Worm (Caenorhabditis elegans) whole organism, L2 larva: ENCODE data around the gene ZK836.3.

ENCODE experiments used
- blmp-1 ChIP-seq: sonication (generic microtip); optimal IDR thresholded peaks from 2 replicates; lab custom pipeline; 2017; ENCODE audit warnings: missing genetic modification characterization, mild to moderate bottlenecking, missing compliant biosample characterization, antibody characterized with exemption, moderate library complexity; ENCODE audit not compliant: insufficient read depth
- ceh-16 ChIP-seq: fragments of 150-350 bp; optimal IDR thresholded peaks from 2 replicates; lab custom pipeline; 2014; ENCODE audit warnings: missing biosample characterization, missing genetic modification characterization
- crh-2 ChIP-seq: sonication (generic microtip); optimal IDR thresholded peaks from 2 replicates; lab custom pipeline; 2017; ENCODE audit warnings: missing biosample characterization, missing genetic modification characterization
- elt-1 ChIP-seq: fragments of 150-350 bp; optimal IDR thresholded peaks from 2 replicates; lab custom pipeline; 2014; ENCODE audit warnings: missing biosample characterization, missing genetic modification characterization
- lin-39 ChIP-seq: fragments of 150-350 bp; optimal IDR thresholded peaks from 2 replicates; lab custom pipeline; 2014; ENCODE audit warnings: missing biosample characterization, missing genetic modification reagents, missing genetic modification characterization
- nhr-21 ChIP-seq: fragments of 150-350 bp; optimal IDR thresholded peaks from 2 replicates; lab custom pipeline; 2014; ENCODE audit warnings: missing biosample characterization, missing genetic modification characterization
- sma-3 ChIP-seq: sonication (generic microtip); optimal IDR thresholded peaks from 2 replicates; lab custom pipeline; 2016; ENCODE audit warnings: missing genetic modification reagents, missing genetic modification characterization, missing compliant biosample characterization
- sma-9 ChIP-seq, 2 experiments: fragments of 150-350 bp in 1 of 2; sonication (generic microtip) in 1 of 2; optimal IDR thresholded peaks; 2 replicates each; lab custom pipeline; 2014 to 2016; ENCODE audit warnings: missing genetic modification characterization in 2 of 2, mild to moderate bottlenecking in 1 of 2, missing biosample characterization in 1 of 2, missing compliant biosample characterization in 1 of 2, missing genetic modification reagents in 1 of 2, moderate library complexity in 1 of 2

ce11 chrV:12153784-12154183 lies 42.0 kb downstream of the ZK836.3 start:
- TF ChIP-seq elt-1 (tag; lab: Kevin White, UChicago) (no peak), nhr-21 (tag; lab: Kevin White, UChicago) (no peak), sma-9 (GFP tag; optimal IDR thresholded peaks at IDR 0.05; lab: Kevin White, UChicago) (no peak), sma-9 (tag; optimal IDR thresholded peaks at IDR 0.05; lab: Kevin White, UChicago) (no peak), crh-2 (tag; lab: Kevin White, UChicago) (no peak), sma-3 (GFP tag; lab: Kevin White, UChicago) (no peak), lin-39 (tag; lab: Kevin White, UChicago) (no peak), ceh-16 (no peak), blmp-1 (tag; lab: Kevin White, UChicago) (no peak)
